Fruit fly (Drosophila melanogaster): ENCODE measurements around the gene CG15169.

CG15169 gene

dm6 chr2L:18966844-18967243 is 24.0 kb upstream of the CG15169 start (continued):
- peak; percentile 74 for TF ChIP-seq Meics (GFP tag; optimal IDR thresholded peaks at IDR 0.05)
- TF ChIP-seq Bgb (GFP tag; IDR thresholded peaks at IDR 0.05; ENCODE audit: partially characterized antibody) = no peak
- no peak for TF ChIP-seq CG3065 (GFP tag; optimal IDR thresholded peaks at IDR 0.05)
- TF ChIP-seq amos (GFP tag; IDR thresholded peaks at IDR 0.05; ENCODE audit: partially characterized antibody) = no peak
- TF ChIP-seq gsb-n (tag; optimal IDR thresholded peaks at IDR 0.05) = no peak
- TF ChIP-seq CG12155 (GFP tag; optimal IDR thresholded peaks at IDR 0.05) = no peak
- TF ChIP-seq CG3163 (GFP tag; optimal IDR thresholded peaks at IDR 0.05) = no peak
- TF ChIP-seq repo (GFP tag; optimal IDR thresholded peaks at IDR 0.05) = no peak
- no peak for TF ChIP-seq bowl (GFP tag; IDR thresholded peaks at IDR 0.05)
- no peak for TF ChIP-seq ATbp (GFP tag; optimal IDR thresholded peaks at IDR 0.05)
- TF ChIP-seq Atf-2 (GFP tag; optimal IDR thresholded peaks at IDR 0.05) = no peak
- TF ChIP-seq CG12391 (tag; optimal IDR thresholded peaks at IDR 0.05) = peak; percentile 47
- no peak for TF ChIP-seq Hr3 (GFP tag; optimal IDR thresholded peaks at IDR 0.05)
- peak; percentile 3 for TF ChIP-seq CG10267 (tag; optimal IDR thresholded peaks at IDR 0.05)
- TF ChIP-seq CG10321 (GFP tag; IDR thresholded peaks at IDR 0.05) = no peak
- TF ChIP-seq pzg (GFP tag; optimal IDR thresholded peaks at IDR 0.05) = no peak
- TF ChIP-seq ci (GFP tag; IDR thresholded peaks at IDR 0.05) = no peak
- no peak for TF ChIP-seq CG12236 (GFP tag; optimal IDR thresholded peaks at IDR 0.05)
- TF ChIP-seq CG4328 (GFP tag; optimal IDR thresholded peaks at IDR 0.05) = no peak
- TF ChIP-seq dan (GFP tag; IDR thresholded peaks at IDR 0.05) = no peak
- no peak for TF ChIP-seq CG4282 (GFP tag; optimal IDR thresholded peaks at IDR 0.05)
- TF ChIP-seq zen (tag; optimal IDR thresholded peaks at IDR 0.05) = no peak
- peak; percentile 3 for TF ChIP-seq CG30403 (GFP tag; optimal IDR thresholded peaks at IDR 0.05)
- no peak for TF ChIP-seq Lhr (GFP tag; optimal IDR thresholded peaks at IDR 0.05)
- no peak for TF ChIP-seq Lim3 (GFP tag; IDR thresholded peaks at IDR 0.05)
- no peak for TF ChIP-seq Stat92E (GFP tag; optimal IDR thresholded peaks at IDR 0.05)
- TF ChIP-seq fru (optimal IDR thresholded peaks at IDR 0.05) = no peak
- peak; percentile 55; the same call in 1 of the 2 replicates for TF ChIP-seq Drgx (GFP tag; IDR thresholded peaks at IDR 0.05)
- TF ChIP-seq Doc2 (GFP tag; IDR thresholded peaks at IDR 0.05) = no peak
- TF ChIP-seq CG16779 (GFP tag; IDR thresholded peaks at IDR 0.05) = no peak
- no peak for TF ChIP-seq CG17385 (GFP tag; optimal IDR thresholded peaks at IDR 0.05)
- peak; percentile 62 for TF ChIP-seq grau (tag; optimal IDR thresholded peaks at IDR 0.05)
- no peak for TF ChIP-seq CG11085 (GFP tag; IDR thresholded peaks at IDR 0.05)
- TF ChIP-seq odd (GFP tag; optimal IDR thresholded peaks at IDR 0.05) = no peak
- no peak for TF ChIP-seq eyg (GFP tag; optimal IDR thresholded peaks at IDR 0.05)
- TF ChIP-seq maf-S (GFP tag; optimal IDR thresholded peaks at IDR 0.05) = no peak
- TF ChIP-seq Scr (GFP tag; IDR thresholded peaks at IDR 0.05; ENCODE audit: partially characterized antibody) = no peak
- TF ChIP-seq CG6689 (GFP tag; IDR thresholded peaks at IDR 0.05) = no peak
- no peak for TF ChIP-seq Sry-β (GFP tag; optimal IDR thresholded peaks at IDR 0.05)
- TF ChIP-seq stc (GFP tag; IDR thresholded peaks at IDR 0.05) = peak; percentile 63
- no peak for TF ChIP-seq CG7963 (GFP tag; IDR thresholded peaks at IDR 0.05; ENCODE audit: partially characterized antibody)
- TF ChIP-seq CG32772 (GFP tag; IDR thresholded peaks at IDR 0.05) = peak; percentile 40; the same call in 1 of the 2 replicates
- no peak for TF ChIP-seq ap (GFP tag; IDR thresholded peaks at IDR 0.05)
- no peak for TF ChIP-seq CG4820 (GFP tag; optimal IDR thresholded peaks at IDR 0.05)
- TF ChIP-seq CG8089 (GFP tag; optimal IDR thresholded peaks at IDR 0.05) = no peak
- no peak for TF ChIP-seq Sry-δ (GFP tag; optimal IDR thresholded peaks at IDR 0.05)
- TF ChIP-seq mirr (GFP tag; optimal IDR thresholded peaks at IDR 0.05) = no peak
- no peak for TF ChIP-seq tup (GFP tag; optimal IDR thresholded peaks at IDR 0.05)
- TF ChIP-seq Dek (tag; optimal IDR thresholded peaks at IDR 0.05) = peak; percentile 34
- TF ChIP-seq sim (GFP tag; IDR thresholded peaks at IDR 0.05) = no peak
- TF ChIP-seq NC2β (GFP tag; optimal IDR thresholded peaks at IDR 0.05) = no peak
- TF ChIP-seq CG8290 (GFP tag; optimal IDR thresholded peaks at IDR 0.05) = no peak
- TF ChIP-seq CG8290 (tag; optimal IDR thresholded peaks at IDR 0.05) = no peak

All from whole organism, embryonic.